Fruit fly (Drosophila melanogaster) whole organism, prepupa: ENCODE data around the gene comm3.

Experiments used
- Blimp-1 ChIP-seq: fragments of 200-800 bp; sonication (Bioruptor generic); optimal IDR thresholded peaks from 3 replicates; lab custom pipeline; 2017; ENCODE audit warnings: missing biosample characterization, missing genetic modification characterization, mild to moderate bottlenecking, moderate library complexity, missing genetic modification reagents
- CG10631 ChIP-seq: fragments of 200-800 bp; sonication (Bioruptor generic); optimal IDR thresholded peaks from 2 replicates; lab custom pipeline; 2016; ENCODE audit warnings: missing biosample characterization, missing genetic modification characterization
- CG10669 ChIP-seq: fragments of 200-800 bp; sonication (Bioruptor generic); optimal IDR thresholded peaks from 3 replicates; lab custom pipeline; 2018; ENCODE audit warnings: missing biosample characterization, mild to moderate bottlenecking, missing genetic modification characterization, moderate library complexity
- CG11762 ChIP-seq: fragments of 200-800 bp; sonication (Bioruptor generic); optimal IDR thresholded peaks from 3 replicates; lab custom pipeline; 2016; ENCODE audit warnings: missing biosample characterization, missing genetic modification characterization; ENCODE audit not compliant: insufficient read depth
- CG15336 ChIP-seq: fragments of 200-800 bp; sonication (Bioruptor generic); IDR thresholded peaks from 2 replicates; pipeline ENCODE4 v1.3.6; 2022; ENCODE audit warnings: missing biosample characterization, missing genetic modification characterization
- CG1621 ChIP-seq: fragments of 200-800 bp; sonication (Bioruptor generic); optimal IDR thresholded peaks from 3 replicates; lab custom pipeline; 2018; ENCODE audit warnings: missing biosample characterization, mild to moderate bottlenecking, missing genetic modification characterization
- CG32006 ChIP-seq: fragments of 200-800 bp; sonication (Bioruptor generic); optimal IDR thresholded peaks from 3 replicates; lab custom pipeline; 2017; ENCODE audit warnings: missing biosample characterization, mild to moderate bottlenecking, missing genetic modification characterization
- CG4318 ChIP-seq: fragments of 200-800 bp; sonication (Bioruptor generic); optimal IDR thresholded peaks from 3 replicates; lab custom pipeline; 2017; ENCODE audit warnings: missing biosample characterization, mild to moderate bottlenecking, missing genetic modification characterization
- CG6276 ChIP-seq: fragments of 200-800 bp; sonication (Bioruptor generic); optimal IDR thresholded peaks from 2 replicates; lab custom pipeline; 2017; ENCODE audit warnings: missing biosample characterization, mild to moderate bottlenecking, missing genetic modification characterization
- CG6792 ChIP-seq: fragments of 200-800 bp; sonication (Bioruptor generic); optimal IDR thresholded peaks from 3 replicates; lab custom pipeline; 2016; ENCODE audit warnings: missing biosample characterization, missing genetic modification characterization
- CG6808 ChIP-seq: fragments of 200-800 bp; sonication (Bioruptor generic); optimal IDR thresholded peaks from 3 replicates; lab custom pipeline; 2017; ENCODE audit warnings: missing biosample characterization, missing genetic modification characterization, mild to moderate bottlenecking, moderate library complexity, missing genetic modification reagents
- CG7368 ChIP-seq: fragments of 200-800 bp; sonication (Bioruptor generic); optimal IDR thresholded peaks from 3 replicates; lab custom pipeline; 2016; ENCODE audit warnings: missing biosample characterization, missing genetic modification characterization
- CG8119 ChIP-seq: fragments of 200-800 bp; sonication (Bioruptor generic); IDR thresholded peaks from 3 replicates; pipeline ENCODE4 v1.3.6; 2022; ENCODE audit warnings: missing biosample characterization, missing genetic modification characterization
- Eip93F ChIP-seq: fragments of 200-800 bp; sonication (Bioruptor generic); optimal IDR thresholded peaks from 2 replicates; lab custom pipeline; 2016; ENCODE audit warnings: missing biosample characterization, mild to moderate bottlenecking, missing genetic modification characterization
- Ets21C ChIP-seq: fragments of 200-800 bp; sonication (Bioruptor generic); optimal IDR thresholded peaks from 3 replicates; lab custom pipeline; 2016; ENCODE audit warnings: missing biosample characterization, missing genetic modification characterization
- Ets96B ChIP-seq: fragments of 200-800 bp; optimal IDR thresholded peaks from 2 replicates; lab custom pipeline; 2019; ENCODE audit warnings: missing biosample characterization, mild to moderate bottlenecking, missing genetic modification characterization, moderate library complexity
- Hr38 ChIP-seq: sonication (Bioruptor generic); optimal IDR thresholded peaks from 2 replicates; lab custom pipeline; 2016; ENCODE audit warnings: missing biosample characterization, missing genetic modification characterization
- Hr39 ChIP-seq: fragments of 200-800 bp; sonication (Bioruptor generic); optimal IDR thresholded peaks from 2 replicates; lab custom pipeline; 2016; ENCODE audit warnings: missing biosample characterization, missing genetic modification characterization
- Hr4 ChIP-seq: fragments of 200-800 bp; sonication (Bioruptor generic); optimal IDR thresholded peaks from 3 replicates; lab custom pipeline; 2016; ENCODE audit warnings: missing biosample characterization, missing genetic modification characterization
- Lpt ChIP-seq: fragments of 200-800 bp; sonication (Bioruptor generic); optimal IDR thresholded peaks from 3 replicates; lab custom pipeline; 2016; ENCODE audit warnings: missing biosample characterization, missing genetic modification characterization
- Smox ChIP-seq: fragments of 200-800 bp; sonication (Bioruptor generic); optimal IDR thresholded peaks from 3 replicates; lab custom pipeline; 2016; ENCODE audit warnings: missing biosample characterization, missing genetic modification characterization
- Sox15 ChIP-seq: fragments of 200-800 bp; sonication (Bioruptor generic); optimal IDR thresholded peaks from 3 replicates; lab custom pipeline; 2016; ENCODE audit warnings: missing biosample characterization, missing genetic modification characterization
- achi ChIP-seq: fragments of 200-800 bp; sonication (Bioruptor generic); optimal IDR thresholded peaks from 3 replicates; lab custom pipeline; 2016; ENCODE audit warnings: missing biosample characterization, missing genetic modification characterization
- acj6 ChIP-seq: fragments of 200-800 bp; sonication (Bioruptor generic); optimal IDR thresholded peaks from 3 replicates; lab custom pipeline; 2016; ENCODE audit warnings: missing biosample characterization, missing genetic modification characterization
- dac ChIP-seq: fragments of 200-800 bp; sonication (Bioruptor generic); optimal IDR thresholded peaks from 2 replicates; lab custom pipeline; 2017; ENCODE audit warnings: missing biosample characterization, mild to moderate bottlenecking, missing genetic modification characterization
- eg ChIP-seq: fragments of 200-800 bp; sonication (Bioruptor generic); IDR thresholded peaks from 3 replicates; pipeline ENCODE4 v1.3.6; 2022; ENCODE audit warnings: missing biosample characterization, missing genetic modification characterization
- fd59A ChIP-seq: fragments of 200-800 bp; sonication (Bioruptor generic); optimal IDR thresholded peaks from 2 replicates; lab custom pipeline; 2017; ENCODE audit warnings: missing biosample characterization, mild to moderate bottlenecking, missing genetic modification characterization, missing genetic modification reagents
- fd85E ChIP-seq: fragments of 200-800 bp; sonication (Bioruptor generic); optimal IDR thresholded peaks from 3 replicates; lab custom pipeline; 2016; ENCODE audit warnings: missing biosample characterization, missing genetic modification characterization
- fkh ChIP-seq: fragments of 200-800 bp; sonication (Bioruptor generic); optimal IDR thresholded peaks from 3 replicates; lab custom pipeline; 2017; ENCODE audit warnings: missing biosample characterization, mild to moderate bottlenecking, missing genetic modification characterization, moderate library complexity
- lz ChIP-seq: fragments of 200-800 bp; sonication (Bioruptor generic); optimal IDR thresholded peaks from 3 replicates; lab custom pipeline; 2016; ENCODE audit warnings: missing biosample characterization, missing genetic modification characterization
- net ChIP-seq: fragments of 200-800 bp; sonication (Bioruptor generic); optimal IDR thresholded peaks from 3 replicates; lab custom pipeline; 2016; ENCODE audit warnings: missing biosample characterization, missing genetic modification characterization
- salr ChIP-seq, 2 experiments: fragments of 200-800 bp; sonication (Bioruptor generic); optimal IDR thresholded peaks; 3 replicates each; lab custom pipeline; 2016 to 2018; ENCODE audit warnings: missing biosample characterization in 2 of 2, missing genetic modification characterization in 2 of 2, mild to moderate bottlenecking in 1 of 2
- spab ChIP-seq: fragments of 200-800 bp; sonication (Bioruptor generic); optimal IDR thresholded peaks from 2 replicates; lab custom pipeline; 2017; ENCODE audit warnings: missing biosample characterization, mild to moderate bottlenecking, missing genetic modification characterization, missing genetic modification reagents
- ss ChIP-seq, 2 experiments: fragments of 200-800 bp; sonication (Bioruptor generic); optimal IDR thresholded peaks; 2 replicates in 1 of 2; 3 replicates in 1 of 2; lab custom pipeline; 2017 to 2018; ENCODE audit warnings: mild to moderate bottlenecking in 2 of 2, missing biosample characterization in 2 of 2, missing genetic modification characterization in 2 of 2, moderate library complexity in 1 of 2
- topi ChIP-seq: fragments of 200-800 bp; sonication (Bioruptor generic); optimal IDR thresholded peaks from 3 replicates; lab custom pipeline; 2016; ENCODE audit warnings: missing biosample characterization, missing genetic modification characterization
- vri ChIP-seq: fragments of 200-800 bp; sonication (Bioruptor generic); optimal IDR thresholded peaks from 3 replicates; lab custom pipeline; 2016; ENCODE audit warnings: missing biosample characterization, mild to moderate bottlenecking, missing genetic modification characterization

Gene comm3

dm6 chr3L:15661567-15661966, 14.0 kb upstream of the comm3 start, which contains the start of gene CG43082:
CG43082 (plus strand) TSS chr3L:15661867.
- TF ChIP-seq Sox15 (GFP tag; lab: Kevin White, UChicago) = no peak
- TF ChIP-seq salr (GFP tag; optimal IDR thresholded peaks at IDR 0.05; lab: Kevin White, UChicago) = no peak
- no peak for TF ChIP-seq Smox (GFP tag; lab: Kevin White, UChicago)
- no peak for TF ChIP-seq vri (GFP tag; lab: Kevin White, UChicago)
- TF ChIP-seq fkh (GFP tag; lab: Kevin White, UChicago) = no peak
- no peak for TF ChIP-seq Blimp-1 (GFP tag; lab: Kevin White, UChicago)
- TF ChIP-seq CG8119 = no peak
- no peak for TF ChIP-seq fd85E (GFP tag; lab: Kevin White, UChicago)
- TF ChIP-seq Lpt (GFP tag; lab: Kevin White, UChicago) = no peak
- TF ChIP-seq CG32006 (GFP tag; lab: Kevin White, UChicago) = no peak
- TF ChIP-seq Ets21C (GFP tag; lab: Kevin White, UChicago) = no peak
- TF ChIP-seq Hr39 (GFP tag; lab: Kevin White, UChicago) = no peak
- no peak for TF ChIP-seq spab (GFP tag; lab: Kevin White, UChicago)
- no peak for TF ChIP-seq ss (GFP tag; optimal IDR thresholded peaks at IDR 0.05; lab: Kevin White, UChicago)
- no peak for TF ChIP-seq achi (GFP tag; lab: Kevin White, UChicago)
- TF ChIP-seq CG10631 (GFP tag; lab: Kevin White, UChicago) = no peak
- TF ChIP-seq eg (GFP tag; lab: Robert Waterston, UW) = no peak
- TF ChIP-seq CG7368 (GFP tag; lab: Kevin White, UChicago) = no peak

DNA sequence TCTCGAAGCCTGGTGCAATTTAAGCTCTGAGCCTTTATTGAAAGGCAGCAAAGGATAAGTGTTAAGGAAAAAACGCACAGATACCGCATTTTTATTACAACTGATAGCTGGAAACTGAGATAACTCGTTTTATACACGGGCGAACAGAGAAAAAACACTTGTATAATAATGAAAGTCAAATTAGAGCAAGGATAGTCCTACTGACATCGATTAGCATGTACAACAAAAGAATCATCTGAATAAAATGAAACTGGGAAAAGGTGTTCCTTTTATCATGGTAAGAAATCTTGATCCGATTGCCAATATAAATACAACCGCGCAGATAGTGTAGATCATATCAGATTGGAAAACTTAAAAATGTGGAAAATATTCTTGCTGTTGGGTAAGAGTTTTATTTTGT, 13.4 kb upstream of the comm3 start, which contains the start of the genes Eig71Ej and Eig71Ek:
Gene Eig71Ej, minus strand, starts transcription at position 101 of the 400 bp plus-strand sequence.
Gene Eig71Ek, plus strand, starts transcription at position 334 of the 400 bp plus-strand sequence.
- TF ChIP-seq lz (GFP tag; lab: Kevin White, UChicago) (no peak), acj6 (GFP tag; lab: Kevin White, UChicago) (no peak), Ets96B (tag; lab: Kevin White, UChicago) (no peak), CG10631 (GFP tag; lab: Kevin White, UChicago) (no peak), CG6808 (GFP tag; lab: Kevin White, UChicago) (no peak), CG4318 (GFP tag; lab: Kevin White, UChicago) (no peak), spab (GFP tag; lab: Kevin White, UChicago) (no peak), CG11762 (GFP tag; lab: Kevin White, UChicago) (no peak), Hr39 (GFP tag; lab: Kevin White, UChicago) (no peak)
- TF ChIP-seq, all 60 proteins: peak for 0

DNA sequence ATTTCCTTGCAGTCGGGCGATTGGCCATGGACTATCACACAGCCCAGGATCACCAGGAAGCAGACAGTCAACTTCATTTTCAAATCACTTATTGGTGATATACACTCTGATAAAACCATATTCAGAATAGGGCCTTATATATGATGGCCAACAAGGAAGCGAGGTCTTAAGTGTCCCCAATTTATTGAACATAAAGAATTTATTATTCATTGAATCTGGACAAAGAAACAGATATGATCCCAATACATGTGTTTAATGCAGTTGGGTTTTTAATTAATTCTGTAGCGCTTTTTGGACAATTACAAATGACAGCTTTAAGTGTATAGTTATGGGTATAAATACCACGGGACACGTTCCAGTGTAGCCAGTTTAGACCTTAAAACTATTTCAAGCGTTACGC, 11.8 kb upstream of the comm3 start, which contains the start of the genes Eig71Eh and Eig71Ei:
Gene Eig71Eh, minus strand, starts transcription at position 101 of the 400 bp plus-strand sequence.
Gene Eig71Ei, plus strand, starts transcription at position 367 of the 400 bp plus-strand sequence.
- TF ChIP-seq CG10669 (no peak), Eip93F (no peak)

DNA sequence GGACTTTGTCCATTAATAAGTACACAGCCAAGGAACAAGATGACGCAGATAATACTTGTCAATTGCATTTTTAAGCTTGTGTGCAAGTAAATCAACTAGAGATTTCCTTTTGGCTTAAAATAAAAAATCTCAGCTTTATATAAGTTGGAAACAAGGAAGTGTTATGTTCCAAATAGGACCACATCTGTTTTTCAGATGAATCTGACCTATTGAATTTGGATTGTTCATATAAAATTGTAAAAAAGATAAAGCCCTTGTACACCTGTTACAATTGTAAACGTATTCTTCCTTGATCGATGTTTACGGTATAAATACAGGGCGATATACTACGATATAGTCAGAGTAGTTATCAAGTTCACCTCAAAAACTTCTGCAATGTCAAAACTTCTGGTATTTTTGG, 9.7 kb upstream of the comm3 start, which contains the start of the genes Eig71Ef and Eig71Eg:
Gene Eig71Ef, minus strand, starts transcription at position 101 of the 400 bp plus-strand sequence.
Gene Eig71Eg, plus strand, starts transcription at position 339 of the 400 bp plus-strand sequence.
- TF ChIP-seq fd59A (GFP tag; lab: Kevin White, UChicago) (no peak), CG11762 (GFP tag; lab: Kevin White, UChicago) (no peak), fd85E (GFP tag; lab: Kevin White, UChicago) (no peak), CG10669 (no peak), salr (GFP tag; optimal IDR thresholded peaks at IDR 0.05; lab: Kevin White, UChicago) (no peak), net (GFP tag; lab: Kevin White, UChicago) (no peak), CG8119 (no peak), topi (no peak), CG1621 (tag; lab: Kevin White, UChicago) (no peak), CG15336 (GFP tag; lab: Robert Waterston, UW) (no peak), CG32006 (GFP tag; lab: Kevin White, UChicago) (no peak), Hr39 (GFP tag; lab: Kevin White, UChicago) (no peak), CG6276 (no peak), Hr4 (GFP tag; lab: Kevin White, UChicago) (no peak), CG6808 (GFP tag; lab: Kevin White, UChicago) (no peak), dac (GFP tag; lab: Kevin White, UChicago) (no peak), Hr38 (GFP tag; lab: Kevin White, UChicago) (no peak), CG6792 (GFP tag; lab: Kevin White, UChicago) (no peak)
